Fruit fly (Drosophila melanogaster): ENCODE measurements around the gene Lam.

Lam gene

DNA sequence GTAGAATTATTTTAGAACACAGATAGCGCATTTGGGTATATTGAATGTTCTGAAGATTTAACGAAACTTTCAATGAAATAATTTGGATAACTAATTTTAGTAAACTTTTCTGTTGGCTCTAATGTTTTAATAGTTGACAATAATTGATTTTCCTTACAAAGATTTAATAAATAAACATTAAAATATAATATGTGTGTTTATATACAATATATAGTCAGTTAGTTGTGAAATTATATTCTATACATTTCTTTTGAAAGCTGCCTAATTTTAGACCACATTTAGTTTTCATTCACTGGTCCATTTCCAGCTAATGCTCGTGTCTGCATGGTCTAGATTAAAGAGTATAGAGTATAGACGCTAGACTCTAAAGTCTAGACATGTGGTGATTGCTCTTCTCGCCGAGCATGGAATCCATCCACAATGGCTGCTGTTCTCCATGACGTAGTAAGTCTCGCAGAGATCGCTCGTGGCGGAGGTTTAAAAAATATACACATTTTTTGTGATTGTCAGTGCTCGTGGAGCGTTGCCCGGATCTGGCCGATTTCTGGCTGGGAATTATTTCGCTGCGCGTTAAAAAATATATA lies 16.6 kb downstream of the Lam start, which contains the start of gene GluRIIB (continued):
- TF ChIP-seq Atf3 (GFP tag; optimal IDR thresholded peaks at IDR 0.05) (no peak), CG13424 (tag; optimal IDR thresholded peaks at IDR 0.05) (peak; percentile 52), Dad (GFP tag; optimal IDR thresholded peaks at IDR 0.05) (no peak), E2f1 (GFP tag; IDR thresholded peaks at IDR 0.05) (no peak), Aef1 (GFP tag; IDR thresholded peaks at IDR 0.05) (no peak), pnt (GFP tag; optimal IDR thresholded peaks at IDR 0.05) (no peak), phol (tag; optimal IDR thresholded peaks at IDR 0.05) (peak; percentile 45), CG33213 (GFP tag; optimal IDR thresholded peaks at IDR 0.05) (no peak), exex (tag; optimal IDR thresholded peaks at IDR 0.05) (no peak), sr (GFP tag; IDR thresholded peaks at IDR 0.05) (no peak), Dll (GFP tag; IDR thresholded peaks at IDR 0.05; ENCODE audit: partially characterized antibody) (no peak), CG18262 (tag; optimal IDR thresholded peaks at IDR 0.05) (peak; percentile 64), Asciz (GFP tag; optimal IDR thresholded peaks at IDR 0.05) (no peak), dmrt99B (tag; optimal IDR thresholded peaks at IDR 0.05) (peak; percentile 56), D19A (tag; optimal IDR thresholded peaks at IDR 0.05) (peak; percentile 94), bsh (GFP tag; optimal IDR thresholded peaks at IDR 0.05) (peak in 1 of 2 experiments; percentile 40), CTCF (GFP tag; optimal IDR thresholded peaks at IDR 0.05) (no peak), CG31441 (GFP tag; IDR thresholded peaks at IDR 0.05) (peak; percentile 4; the same call in 1 of the 2 replicates), chn (GFP tag; optimal IDR thresholded peaks at IDR 0.05) (no peak), CG7556 (GFP tag; optimal IDR thresholded peaks at IDR 0.05) (peak; percentile 12), cas (GFP tag; IDR thresholded peaks at IDR 0.05) (no peak), nmo (GFP tag; optimal IDR thresholded peaks at IDR 0.05) (peak; percentile 39), CG12769 (tag; optimal IDR thresholded peaks at IDR 0.05) (peak; percentile 2), CG15479 (GFP tag; optimal IDR thresholded peaks at IDR 0.05) (no peak)

DNA sequence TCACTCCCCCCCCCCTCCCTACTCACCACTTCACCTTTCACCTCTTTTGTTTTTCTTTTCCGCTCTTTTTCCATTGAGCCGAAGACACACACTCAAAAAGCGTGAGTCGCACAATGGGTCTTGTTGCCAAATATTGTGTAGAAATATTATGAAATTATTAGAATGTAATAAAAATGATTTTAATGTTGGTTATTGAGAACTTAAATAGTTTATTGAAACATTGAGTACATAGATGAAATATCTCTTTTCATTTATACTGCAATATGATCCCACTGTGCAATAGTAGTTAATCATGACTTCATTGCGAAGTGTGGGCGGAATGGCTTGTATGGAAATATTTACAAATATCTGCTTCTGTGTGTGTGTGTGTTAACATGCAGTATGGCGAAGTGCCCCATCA lies 24.8 kb downstream of the Lam start:
- no peak for TF ChIP-seq ap (GFP tag; IDR thresholded peaks at IDR 0.05)
- TF ChIP-seq yki (optimal IDR thresholded peaks at IDR 0.05), result no peak
- TF ChIP-seq CG15073 (GFP tag; optimal IDR thresholded peaks at IDR 0.05), result no peak
- no peak for TF ChIP-seq Camta (GFP tag; optimal IDR thresholded peaks at IDR 0.05)
- no peak for TF ChIP-seq NFAT (GFP tag; IDR thresholded peaks at IDR 0.05)
- no peak for TF ChIP-seq chif (GFP tag; optimal IDR thresholded peaks at IDR 0.05)
- no peak for TF ChIP-seq grn (GFP tag; optimal IDR thresholded peaks at IDR 0.05)
- TF ChIP-seq CG32772 (GFP tag; IDR thresholded peaks at IDR 0.05), result 0 out of 2 replicates have a peak, but pooled peaks have one; percentile 24
- TF ChIP-seq dmrt99B (tag; optimal IDR thresholded peaks at IDR 0.05), result peak; percentile 34
- no peak for TF ChIP-seq amos (GFP tag; IDR thresholded peaks at IDR 0.05; ENCODE audit: partially characterized antibody)
- no peak for TF ChIP-seq exex (tag; optimal IDR thresholded peaks at IDR 0.05)
- peak; percentile 38; the same call in 1 of the 2 replicates for TF ChIP-seq ranshi (GFP tag; IDR thresholded peaks at IDR 0.05)
- peak in 1 of 2 experiments; percentile 12 for TF ChIP-seq Hr51 (GFP tag; optimal IDR thresholded peaks at IDR 0.05)
- TF ChIP-seq CG8281 (tag; optimal IDR thresholded peaks at IDR 0.05), result no peak
- TF ChIP-seq fd96Cb (tag; optimal IDR thresholded peaks at IDR 0.05), result no peak
- TF ChIP-seq Stat92E (GFP tag; optimal IDR thresholded peaks at IDR 0.05), result no peak
- TF ChIP-seq TFAM (GFP tag; optimal IDR thresholded peaks at IDR 0.05), result no peak
- TF ChIP-seq Fer3 (tag; optimal IDR thresholded peaks at IDR 0.05), result no peak
- peak; percentile 41 for TF ChIP-seq gem (tag; optimal IDR thresholded peaks at IDR 0.05)
- TF ChIP-seq da (GFP tag; optimal IDR thresholded peaks at IDR 0.05), result no peak
- no peak for TF ChIP-seq CG17612 (GFP tag; IDR thresholded peaks at IDR 0.05)
- TF ChIP-seq CG7839 (tag; optimal IDR thresholded peaks at IDR 0.05), result peak; percentile 19
- TF ChIP-seq esg (GFP tag; conservative IDR thresholded peaks at IDR 0.05), result 0 out of 2 replicates have a peak, but pooled peaks have one; percentile 20
- no peak for TF ChIP-seq CTCF (GFP tag; optimal IDR thresholded peaks at IDR 0.05)
- TF ChIP-seq CG16779 (GFP tag; IDR thresholded peaks at IDR 0.05), result no peak
- TF ChIP-seq maf-S (GFP tag; optimal IDR thresholded peaks at IDR 0.05), result no peak
- TF ChIP-seq CG9215 (GFP tag; IDR thresholded peaks at IDR 0.05), result no peak
- peak; percentile 86 for TF ChIP-seq Drgx (GFP tag; IDR thresholded peaks at IDR 0.05)
- 0 out of 2 replicates have a peak, but pooled peaks have one; percentile 34 for TF ChIP-seq CG14441 (GFP tag; IDR thresholded peaks at IDR 0.05)
- peak; percentile 44; the same call in 1 of the 2 replicates for TF ChIP-seq ttk (GFP tag; IDR thresholded peaks at IDR 0.05)

Measured in whole organism, embryonic.